Fruit fly (Drosophila melanogaster): Measurements from ENCODE around the gene CG14515.

dm6 chr3R:29153197-29153644 is 44.1 kb upstream of the CG14515 start, which contains the start of the genes Slbp and Rpn2:
- TF ChIP-seq CG8478 (optimal IDR thresholded peaks at IDR 0.05) = no peak
- no peak for TF ChIP-seq CTCF (optimal IDR thresholded peaks at IDR 0.05)
